Worm (Caenorhabditis elegans): Measurements from ENCODE around the gene R08B4.3.

DNA sequence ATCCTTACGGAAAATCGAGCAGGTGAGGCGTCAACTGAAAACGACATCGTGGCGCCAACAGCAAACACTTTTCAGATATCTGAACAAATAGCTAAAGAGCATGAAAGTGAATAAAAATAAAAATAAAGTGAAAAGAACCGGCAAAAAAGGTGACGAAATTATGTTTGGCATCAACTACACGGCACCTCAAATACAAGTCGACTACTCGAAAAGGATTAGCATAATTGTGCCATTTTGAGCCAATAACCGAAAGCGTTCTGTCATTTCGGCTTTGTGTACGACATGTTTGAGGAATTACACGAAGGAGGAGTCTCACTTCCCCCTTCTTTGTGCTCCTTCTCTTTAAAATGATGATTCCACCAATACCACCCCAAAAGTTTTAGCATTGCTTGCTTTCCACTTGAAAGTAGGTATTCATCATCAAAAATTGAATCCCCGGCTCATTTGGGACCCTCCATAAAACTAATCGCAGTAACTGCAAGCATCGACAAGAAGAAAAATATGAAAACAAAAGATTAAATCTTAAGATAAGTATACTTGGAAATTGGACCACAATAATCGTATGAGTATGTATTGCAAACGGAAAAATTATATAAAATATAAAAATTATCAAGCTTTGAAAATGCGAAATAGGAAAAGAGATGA is 14.1 kb upstream of the R08B4.3 start:
- TF ChIP-seq med-1 (GFP tag; optimal IDR thresholded peaks at IDR 0.05; ENCODE audit: insufficient read depth) = no peak
- TF ChIP-seq klf-2 (GFP tag; conservative IDR thresholded peaks at IDR 0.05) = no peak
- no peak for TF ChIP-seq flt-1 (GFP tag; IDR thresholded peaks at IDR 0.05)
- no peak for TF ChIP-seq ztf-29 (GFP tag; IDR thresholded peaks at IDR 0.05)
- TF ChIP-seq ztf-23 (GFP tag; IDR thresholded peaks at IDR 0.05) = no peak
- no peak for TF ChIP-seq cog-1 (tag; optimal IDR thresholded peaks at IDR 0.05)
- TF ChIP-seq T22C8.4 (GFP tag; IDR thresholded peaks at IDR 0.05) = no peak

Data from whole organism, midembryonic.